Worm (Caenorhabditis elegans): ENCODE data around the gene ipla-1.

DNA sequence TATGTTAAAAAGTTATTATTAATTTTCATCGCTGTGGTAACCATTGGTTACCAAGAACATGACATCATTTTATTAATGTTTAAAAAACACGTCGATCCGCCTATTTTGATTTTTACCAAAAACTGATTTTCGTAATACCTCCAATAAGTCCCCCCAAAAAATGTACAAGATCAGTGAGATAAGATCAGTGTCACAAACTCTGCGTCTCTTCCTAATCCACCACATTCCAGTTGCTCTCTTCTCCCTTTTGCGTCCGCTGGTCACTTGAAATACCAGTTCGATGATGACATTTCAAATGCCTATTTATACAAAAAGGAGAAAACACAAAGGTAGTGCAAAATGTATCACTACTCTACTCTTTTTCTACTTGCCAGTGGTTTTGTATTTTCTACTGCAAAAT, 41.1 kb downstream of the ipla-1 start, which contains the start of gene M03A1.8:
- no peak for TF ChIP-seq nhr-237 (tag; optimal IDR thresholded peaks at IDR 0.05)
- no peak for TF ChIP-seq php-3 (GFP tag; IDR thresholded peaks at IDR 0.05)
- no peak for TF ChIP-seq lin-39 (tag; optimal IDR thresholded peaks at IDR 0.05)
- no peak for TF ChIP-seq cey-2 (tag; optimal IDR thresholded peaks at IDR 0.05; ENCODE audit: borderline replicate concordance, insufficient read depth)
- TF ChIP-seq dpl-1 (GFP tag; optimal IDR thresholded peaks at IDR 0.05) = no peak
- no peak for TF ChIP-seq mep-1 (tag; optimal IDR thresholded peaks at IDR 0.05)
- TF ChIP-seq unc-39 (tag; optimal IDR thresholded peaks at IDR 0.05) = no peak
